Worm (Caenorhabditis elegans): ENCODE measurements around the gene hlh-11.

ce11 chrIII:9639281-9640050, 20.0 kb downstream of the hlh-11 start:
- TF ChIP-seq nhr-28 (tag; optimal IDR thresholded peaks at IDR 0.05) (no peak), pha-4 (tag; optimal IDR thresholded peaks at IDR 0.05) (no peak), ham-2 (GFP tag; optimal IDR thresholded peaks at IDR 0.05) (no peak), ztf-11 (tag; optimal IDR thresholded peaks at IDR 0.05) (no peak), nhr-237 (tag; optimal IDR thresholded peaks at IDR 0.05) (no peak), nhr-12 (tag; optimal IDR thresholded peaks at IDR 0.05) (no peak), elt-1 (tag; optimal IDR thresholded peaks at IDR 0.05; ENCODE audit: borderline replicate concordance, insufficient read depth) (no peak), ceh-83 (GFP tag; optimal IDR thresholded peaks at IDR 0.05) (no peak), cnd-1 (tag; optimal IDR thresholded peaks at IDR 0.05) (no peak), unc-62 (GFP tag; optimal IDR thresholded peaks at IDR 0.05) (no peak), nhr-2 (tag; optimal IDR thresholded peaks at IDR 0.05) (no peak), lsy-2 (tag; optimal IDR thresholded peaks at IDR 0.05) (no peak), mls-2 (tag; optimal IDR thresholded peaks at IDR 0.05) (no peak), unc-39 (tag; optimal IDR thresholded peaks at IDR 0.05) (no peak)

Measured in whole organism, mixed stage, embryonic.